Worm (Caenorhabditis elegans) whole organism, late embryonic: Measurements from ENCODE around the gene che-10.

ENCODE experiments used
- K02D7.2 ChIP-seq: sonication (generic microtip); optimal IDR thresholded peaks from 2 replicates; lab custom pipeline; 2017; ENCODE audit warnings: mild to moderate bottlenecking, missing genetic modification characterization, missing compliant biosample characterization
- Y22D7AL.16 ChIP-seq: sonication (generic microtip); optimal IDR thresholded peaks from 2 replicates; lab custom pipeline; 2016; ENCODE audit warnings: missing genetic modification characterization, missing compliant biosample characterization
- ama-1 ChIP-seq: fragments of 150-350 bp; optimal IDR thresholded peaks from 2 replicates; lab custom pipeline; 2014
- ceh-14 ChIP-seq: sonication (generic microtip); optimal IDR thresholded peaks from 2 replicates; lab custom pipeline; 2016; ENCODE audit warnings: missing genotype, missing genetic modification characterization, missing compliant biosample characterization
- ceh-18 ChIP-seq: sonication (generic microtip); optimal IDR thresholded peaks from 2 replicates; lab custom pipeline; 2016; ENCODE audit warnings: missing genetic modification characterization, missing compliant biosample characterization
- ceh-22 ChIP-seq: sonication (generic microtip); optimal IDR thresholded peaks from 2 replicates; lab custom pipeline; 2017; ENCODE audit warnings: missing biosample characterization, missing genetic modification characterization
- ceh-31 ChIP-seq: sonication (generic microtip); optimal IDR thresholded peaks from 2 replicates; lab custom pipeline; 2016; ENCODE audit warnings: missing genetic modification characterization, missing compliant biosample characterization
- ceh-34 ChIP-seq: sonication (generic microtip); optimal IDR thresholded peaks from 2 replicates; lab custom pipeline; 2016; ENCODE audit warnings: mild to moderate bottlenecking, missing genetic modification characterization, missing compliant biosample characterization
- che-1 ChIP-seq: sonication (generic microtip); optimal IDR thresholded peaks from 2 replicates; lab custom pipeline; 2016; ENCODE audit warnings: mild to moderate bottlenecking, missing genetic modification characterization, missing compliant biosample characterization
- dmd-4 ChIP-seq: sonication (generic microtip); optimal IDR thresholded peaks from 2 replicates; lab custom pipeline; 2016; ENCODE audit warnings: borderline replicate concordance, missing genetic modification characterization, missing compliant biosample characterization
- dve-1 ChIP-seq: sonication (generic microtip); optimal IDR thresholded peaks from 2 replicates; lab custom pipeline; 2017; ENCODE audit warnings: antibody characterized with exemption, mild to moderate bottlenecking, missing genetic modification characterization, missing compliant biosample characterization
- elt-2 ChIP-seq: sonication (generic microtip); optimal IDR thresholded peaks from 2 replicates; lab custom pipeline; 2016; ENCODE audit warnings: missing genetic modification reagents, missing genetic modification characterization, missing compliant biosample characterization
- ets-4 ChIP-seq: sonication (generic microtip); optimal IDR thresholded peaks from 2 replicates; lab custom pipeline; 2016; ENCODE audit warnings: missing genetic modification characterization, missing compliant biosample characterization
- eyg-1 ChIP-seq: sonication (generic microtip); optimal IDR thresholded peaks from 2 replicates; lab custom pipeline; 2016; ENCODE audit warnings: missing genotype, missing genetic modification characterization, missing compliant biosample characterization
- fax-1 ChIP-seq: sonication (generic microtip); optimal IDR thresholded peaks from 2 replicates; lab custom pipeline; 2016; ENCODE audit warnings: missing genotype, missing genetic modification characterization, missing compliant biosample characterization
- fkh-10 ChIP-seq: fragments of 150-350 bp; optimal IDR thresholded peaks from 2 replicates; lab custom pipeline; 2014; ENCODE audit warnings: missing biosample characterization, missing genetic modification reagents, missing genetic modification characterization
- gmeb-2 ChIP-seq: sonication (generic microtip); optimal IDR thresholded peaks from 2 replicates; lab custom pipeline; 2016; ENCODE audit warnings: missing genetic modification characterization, inconsistent platforms, missing compliant biosample characterization
- hlh-13 ChIP-seq: fragments of 200-800 bp; sonication (Bioruptor generic); optimal IDR thresholded peaks from 2 replicates; lab custom pipeline; 2018; ENCODE audit warnings: mild to moderate bottlenecking, missing genetic modification characterization, missing compliant biosample characterization
- hlh-15 ChIP-seq: sonication (generic microtip); optimal IDR thresholded peaks from 2 replicates; lab custom pipeline; 2016; ENCODE audit warnings: missing genetic modification characterization, missing compliant biosample characterization
- hlh-30 ChIP-seq: sonication (generic microtip); optimal IDR thresholded peaks from 2 replicates; lab custom pipeline; 2017; ENCODE audit warnings: antibody characterized with exemption, missing genetic modification characterization, missing compliant biosample characterization; ENCODE audit not compliant: insufficient read depth
- hlh-6 ChIP-seq: sonication (generic microtip); optimal IDR thresholded peaks from 2 replicates; lab custom pipeline; 2016; ENCODE audit warnings: missing genotype, missing genetic modification characterization, missing compliant biosample characterization
- hlh-8 ChIP-seq: sonication (generic microtip); optimal IDR thresholded peaks from 2 replicates; lab custom pipeline; 2016; ENCODE audit warnings: missing genotype, missing genetic modification characterization, missing compliant biosample characterization
- lin-11 ChIP-seq: fragments of 200-800 bp; sonication (Bioruptor generic); optimal IDR thresholded peaks from 2 replicates; lab custom pipeline; 2018; ENCODE audit warnings: mild to moderate bottlenecking, missing genetic modification characterization, missing compliant biosample characterization
- madf-2 ChIP-seq: sonication (generic microtip); optimal IDR thresholded peaks from 2 replicates; lab custom pipeline; 2017; ENCODE audit warnings: missing genetic modification characterization, missing compliant biosample characterization
- mec-3 ChIP-seq: sonication (generic microtip); optimal IDR thresholded peaks from 2 replicates; lab custom pipeline; 2016; ENCODE audit warnings: borderline replicate concordance, missing genetic modification characterization, missing compliant biosample characterization
- nfya-1 ChIP-seq: sonication (generic microtip); optimal IDR thresholded peaks from 2 replicates; lab custom pipeline; 2017; ENCODE audit warnings: missing genetic modification characterization, mild to moderate bottlenecking, missing compliant biosample characterization, antibody characterized with exemption, moderate library complexity
- odd-2 ChIP-seq: sonication (generic microtip); optimal IDR thresholded peaks from 2 replicates; lab custom pipeline; 2017; ENCODE audit warnings: antibody characterized with exemption, mild to moderate bottlenecking, missing genetic modification characterization, missing compliant biosample characterization
- pag-3 ChIP-seq: sonication (generic microtip); optimal IDR thresholded peaks from 2 replicates; lab custom pipeline; 2016; ENCODE audit warnings: missing compliant biosample characterization, missing genetic modification characterization, borderline replicate concordance
- pha-4 ChIP-seq: fragments of 150-350 bp; optimal IDR thresholded peaks from 2 replicates; lab custom pipeline; 2018; ENCODE audit warnings: missing biosample characterization, missing genetic modification reagents, missing genetic modification characterization
- pros-1 ChIP-seq: fragments of 150-350 bp; optimal IDR thresholded peaks from 2 replicates; lab custom pipeline; 2014; ENCODE audit warnings: missing biosample characterization, missing genetic modification reagents, missing genetic modification characterization
- rnt-1 ChIP-seq: sonication (generic microtip); optimal IDR thresholded peaks from 2 replicates; lab custom pipeline; 2016; ENCODE audit warnings: missing genetic modification characterization, missing compliant biosample characterization
- sdc-2 ChIP-seq: sonication (generic microtip); optimal IDR thresholded peaks from 2 replicates; lab custom pipeline; 2016; ENCODE audit warnings: missing genotype, missing genetic modification characterization, missing compliant biosample characterization
- sox-2 ChIP-seq: fragments of 200-800 bp; sonication (Bioruptor generic); IDR thresholded peaks from 2 replicates; pipeline ENCODE4 v1.3.6; 2022; ENCODE audit warnings: missing genetic modification reagents, missing genetic modification characterization, missing compliant biosample characterization
- sox-4 ChIP-seq: sonication (generic microtip); optimal IDR thresholded peaks from 2 replicates; lab custom pipeline; 2017; ENCODE audit warnings: mild to moderate bottlenecking, missing genetic modification characterization, inconsistent platforms, missing compliant biosample characterization
- tbx-2 ChIP-seq: sonication (generic microtip); optimal IDR thresholded peaks from 2 replicates; lab custom pipeline; 2016; ENCODE audit warnings: missing genetic modification characterization, missing compliant biosample characterization
- tbx-7 ChIP-seq: sonication (generic microtip); optimal IDR thresholded peaks from 2 replicates; lab custom pipeline; 2016; ENCODE audit warnings: missing genotype, missing genetic modification characterization, missing compliant biosample characterization
- unc-42 ChIP-seq: sonication (generic microtip); optimal IDR thresholded peaks from 2 replicates; lab custom pipeline; 2016; ENCODE audit warnings: missing genotype, missing genetic modification characterization, missing compliant biosample characterization
- unc-55 ChIP-seq: sonication (generic microtip); optimal IDR thresholded peaks from 2 replicates; lab custom pipeline; 2017; ENCODE audit warnings: missing biosample characterization, missing genetic modification reagents, missing genetic modification characterization
- zip-5 ChIP-seq: sonication (generic microtip); optimal IDR thresholded peaks from 2 replicates; lab custom pipeline; 2016; ENCODE audit warnings: missing genetic modification characterization, missing compliant biosample characterization
- ztf-16 ChIP-seq: sonication (generic microtip); optimal IDR thresholded peaks from 2 replicates; lab custom pipeline; 2017; ENCODE audit warnings: missing genetic modification characterization, missing compliant biosample characterization

che-10 gene

ce11 chrII:4663186-4663585 is 25.0 kb upstream of the che-10 start, which contains the start of gene T05A7.12:
TSS of gene T05A7.12 (minus strand) at chrII:4663286.
- TF ChIP-seq sox-4 (tag; lab: Kevin White, UChicago): no peak

- TF ChIP-seq ceh-14 (tag; lab: Kevin White, UChicago) (no peak), ets-4 (no peak), hlh-30 (tag; lab: Kevin White, UChicago) (no peak), ceh-22 (tag; lab: Kevin White, UChicago) (no peak), hlh-13 (GFP tag; lab: Kevin White, UChicago) (no peak), unc-42 (tag; lab: Kevin White, UChicago) (no peak), fax-1 (no peak), elt-2 (no peak), ceh-34 (tag; lab: Kevin White, UChicago) (no peak), pros-1 (no peak), nfya-1 (tag; lab: Kevin White, UChicago) (no peak), tbx-2 (tag; lab: Kevin White, UChicago) (no peak), dmd-4 (tag; lab: Kevin White, UChicago) (no peak)
These were observed 23.1 kb upstream of the che-10 start, which contains the start of gene T05A7.13 for ce11 chrII:4661278-4661677. TSS of gene T05A7.13 (minus strand) at chrII:4661378.

ce11 chrII:4658245-4658644 is 20.1 kb upstream of the che-10 start:
- TF ChIP-seq sox-2: no peak

ce11 chrII:4657370-4657769 is 19.2 kb upstream of the che-10 start:
- TF ChIP-seq tbx-2 (tag; lab: Kevin White, UChicago) (no peak), mec-3 (no peak), rnt-1 (tag; lab: Kevin White, UChicago) (no peak), K02D7.2 (no peak), madf-2 (tag; lab: Kevin White, UChicago) (no peak), ceh-31 (no peak), elt-2 (no peak), fkh-10 (no peak), pag-3 (tag; lab: Kevin White, UChicago) (no peak), hlh-8 (tag; lab: Kevin White, UChicago) (no peak), ama-1 (lab: Kevin White, UChicago) (no peak), sdc-2 (tag; lab: Kevin White, UChicago) (no peak), odd-2 (tag; lab: Kevin White, UChicago) (no peak), dve-1 (tag; lab: Kevin White, UChicago) (no peak)

ce11 chrII:4655834-4656233 is 17.7 kb upstream of the che-10 start, which contains the start of gene fut-6:
TSS of gene fut-6 (minus strand) at chrII:4655934.
- TF ChIP-seq tbx-7 (no peak), dmd-4 (tag; lab: Kevin White, UChicago) (no peak), ztf-16 (tag; lab: Kevin White, UChicago) (no peak), eyg-1 (tag; lab: Kevin White, UChicago) (no peak), gmeb-2 (no peak), unc-55 (no peak), ceh-18 (tag; lab: Kevin White, UChicago) (no peak), fax-1 (no peak), lin-11 (no peak), Y22D7AL.16 (no peak), hlh-6 (tag; lab: Kevin White, UChicago) (no peak), mec-3 (no peak), che-1 (tag; lab: Kevin White, UChicago) (no peak), pha-4 (tag; lab: Kevin White, UChicago) (no peak), hlh-13 (GFP tag; lab: Kevin White, UChicago) (no peak), ceh-34 (tag; lab: Kevin White, UChicago) (no peak), hlh-8 (tag; lab: Kevin White, UChicago) (no peak), zip-5 (no peak), hlh-15 (tag; lab: Kevin White, UChicago) (no peak), elt-2 (no peak)
